Fruit fly (Drosophila melanogaster) whole organism, prepupa: ENCODE results near the gene mRpS33.

Experiments
- CG11762 ChIP-seq: fragments of 200-800 bp; sonication (Bioruptor generic); optimal IDR thresholded peaks from 3 replicates; lab custom pipeline; 2016; ENCODE audit warnings: missing biosample characterization, missing genetic modification characterization; ENCODE audit not compliant: insufficient read depth
- CG11902 ChIP-seq: fragments of 200-800 bp; sonication (Bioruptor generic); optimal IDR thresholded peaks from 3 replicates; lab custom pipeline; 2016; ENCODE audit warnings: missing biosample characterization, missing genetic modification characterization
- Eip78C ChIP-seq: fragments of 200-800 bp; sonication (Bioruptor generic); peaks from one replicate; lab custom pipeline; 2016; ENCODE audit warnings: missing biosample characterization, missing genetic modification characterization
- net ChIP-seq: fragments of 200-800 bp; sonication (Bioruptor generic); optimal IDR thresholded peaks from 3 replicates; lab custom pipeline; 2016; ENCODE audit warnings: missing biosample characterization, missing genetic modification characterization
- vri ChIP-seq: fragments of 200-800 bp; sonication (Bioruptor generic); optimal IDR thresholded peaks from 3 replicates; lab custom pipeline; 2016; ENCODE audit warnings: missing biosample characterization, mild to moderate bottlenecking, missing genetic modification characterization

DNA sequence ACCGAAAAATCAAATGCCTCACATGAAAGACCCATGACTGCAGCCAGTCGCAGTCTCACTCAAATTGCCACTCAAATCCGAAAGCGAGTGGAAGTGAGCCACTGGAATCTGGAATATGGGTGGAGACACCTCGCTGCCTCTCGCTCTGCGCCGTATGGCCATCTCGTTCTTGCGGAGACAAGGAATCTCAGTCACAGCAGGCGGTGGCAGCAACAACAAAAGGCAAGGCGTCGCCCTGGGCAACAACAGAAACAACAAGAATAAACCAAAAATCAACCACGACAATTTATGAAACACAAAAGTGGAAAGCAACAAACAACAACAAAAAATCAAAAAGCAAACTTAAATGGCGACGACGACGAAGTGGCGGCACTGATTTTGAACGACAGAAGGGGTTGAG is 13.1 kb downstream of the mRpS33 start:
- TF ChIP-seq net (GFP tag; lab: Kevin White, UChicago) (no peak), CG11902 (GFP tag; lab: Kevin White, UChicago) (no peak), Eip78C (GFP tag; lab: Kevin White, UChicago) (no peak), CG11762 (GFP tag; lab: Kevin White, UChicago) (no peak), vri (GFP tag; lab: Kevin White, UChicago) (no peak)
